Worm (Caenorhabditis elegans) whole organism, L1 larva: ENCODE measurements around the gene nhr-26.

Experiments
- C04F5.9 ChIP-seq: sonication (generic microtip); optimal IDR thresholded peaks from 2 replicates; lab custom pipeline; 2016; ENCODE audit warnings: missing genetic modification characterization, missing compliant biosample characterization
- C34B4.2 ChIP-seq: sonication (generic microtip); optimal IDR thresholded peaks from 2 replicates; lab custom pipeline; 2017; ENCODE audit warnings: mild to moderate bottlenecking, missing genetic modification characterization, missing compliant biosample characterization
- F16B12.6 ChIP-seq: fragments of 150-350 bp; optimal IDR thresholded peaks from 2 replicates; lab custom pipeline; 2014; ENCODE audit warnings: missing biosample characterization, missing genetic modification characterization
- Y116A8C.19 ChIP-seq: sonication (generic microtip); optimal IDR thresholded peaks from 2 replicates; lab custom pipeline; 2016; ENCODE audit warnings: missing compliant biosample characterization, missing genetic modification characterization, borderline replicate concordance
- aha-1 ChIP-seq: fragments of 150-350 bp; optimal IDR thresholded peaks from 2 replicates; lab custom pipeline; 2014; ENCODE audit warnings: missing biosample characterization, missing genetic modification characterization
- aly-2 ChIP-seq: fragments of 150-350 bp; optimal IDR thresholded peaks from 2 replicates; lab custom pipeline; 2014; ENCODE audit warnings: missing biosample characterization, missing genetic modification characterization
- blmp-1 ChIP-seq: fragments of 150-350 bp; optimal IDR thresholded peaks from 2 replicates; lab custom pipeline; 2014; ENCODE audit warnings: missing biosample characterization, missing genetic modification characterization
- ceh-88 ChIP-seq: fragments of 200-800 bp; sonication (Bioruptor generic); IDR thresholded peaks from 2 replicates; pipeline ENCODE4 v1.3.6; 2022; ENCODE audit warnings: missing genetic modification characterization, missing compliant biosample characterization
- ceh-90 ChIP-seq: sonication (generic microtip); optimal IDR thresholded peaks from 2 replicates; lab custom pipeline; 2016; ENCODE audit warnings: missing genetic modification characterization, missing compliant biosample characterization
- efl-1 ChIP-seq, 4 experiments: fragments of 150-350 bp; optimal IDR thresholded peaks in 3 of 4; peaks in 1 of 4; 1 replicate in 1 of 4; 2 replicates in 3 of 4; lab custom pipeline; 2014; ENCODE audit warnings: missing biosample characterization in 2 of 4, missing genetic modification characterization in 2 of 4, missing genetic modification reagents in 2 of 4
- efl-3 ChIP-seq: fragments of 200-800 bp; sonication (Bioruptor generic); optimal IDR thresholded peaks from 2 replicates; lab custom pipeline; 2018; ENCODE audit warnings: mild to moderate bottlenecking, missing genetic modification characterization, missing compliant biosample characterization
- egl-27 ChIP-seq, 2 experiments: fragments of 150-350 bp in 1 of 2; sonication (generic microtip); optimal IDR thresholded peaks; 3 replicates each; lab custom pipeline; 2017 to 2018; ENCODE audit warnings: missing biosample characterization in 2 of 2, missing genetic modification characterization in 2 of 2, missing genetic modification reagents in 2 of 2
- elt-3 ChIP-seq, 6 experiments: fragments of 150-350 bp in 1 of 6; sonication (generic microtip); optimal IDR thresholded peaks; 2 replicates each; lab custom pipeline; 2017 to 2018; ENCODE audit warnings: missing biosample characterization in 6 of 6, missing genetic modification characterization in 6 of 6, inconsistent platforms in 1 of 6
- ets-5 ChIP-seq: fragments of 200-800 bp; sonication (Bioruptor generic); IDR thresholded peaks from 2 replicates; pipeline ENCODE4 v1.3.6; 2022; ENCODE audit warnings: missing genetic modification characterization, missing compliant biosample characterization
- fkh-4 ChIP-seq: sonication (generic microtip); optimal IDR thresholded peaks from 2 replicates; lab custom pipeline; 2016; ENCODE audit warnings: missing compliant biosample characterization, missing genetic modification characterization, borderline replicate concordance
- fkh-8 ChIP-seq: sonication (generic microtip); optimal IDR thresholded peaks from 2 replicates; lab custom pipeline; 2016; ENCODE audit warnings: mild to moderate bottlenecking, missing genetic modification characterization, missing compliant biosample characterization
- fos-1 ChIP-seq: fragments of 150-350 bp; optimal IDR thresholded peaks from 2 replicates; lab custom pipeline; 2014; ENCODE audit warnings: missing biosample characterization, missing genetic modification characterization
- hlh-17 ChIP-seq: fragments of 200-800 bp; sonication (Bioruptor generic); optimal IDR thresholded peaks from 2 replicates; lab custom pipeline; 2018; ENCODE audit warnings: missing genetic modification characterization, mild to moderate bottlenecking, missing compliant biosample characterization, moderate library complexity, borderline replicate concordance
- hlh-4 ChIP-seq: sonication (generic microtip); optimal IDR thresholded peaks from 2 replicates; lab custom pipeline; 2016; ENCODE audit warnings: mild to moderate bottlenecking, missing genetic modification characterization, missing compliant biosample characterization
- hpl-2 ChIP-seq: fragments of 150-350 bp; optimal IDR thresholded peaks from 2 replicates; lab custom pipeline; 2014; ENCODE audit warnings: missing biosample characterization, missing genetic modification reagents, missing genetic modification characterization
- irx-1 ChIP-seq: sonication (generic microtip); optimal IDR thresholded peaks from 2 replicates; lab custom pipeline; 2016; ENCODE audit warnings: missing genetic modification characterization, missing compliant biosample characterization
- isw-1 ChIP-seq: fragments of 200-800 bp; sonication (Bioruptor generic); IDR thresholded peaks from 2 replicates; pipeline ENCODE4 v1.3.6; 2022; ENCODE audit warnings: missing genetic modification characterization, missing compliant biosample characterization
- jun-1 ChIP-seq: fragments of 150-350 bp; optimal IDR thresholded peaks from 2 replicates; lab custom pipeline; 2014; ENCODE audit warnings: missing biosample characterization, missing genetic modification reagents, missing genetic modification characterization
- lin-13 ChIP-seq: fragments of 150-350 bp; optimal IDR thresholded peaks from 2 replicates; lab custom pipeline; 2014; ENCODE audit warnings: missing biosample characterization, missing genetic modification reagents, missing genetic modification characterization
- lin-39 ChIP-seq: fragments of 150-350 bp; optimal IDR thresholded peaks from 2 replicates; lab custom pipeline; 2014; ENCODE audit warnings: missing biosample characterization, missing genetic modification reagents, missing genetic modification characterization
- lir-3 ChIP-seq: sonication (generic microtip); optimal IDR thresholded peaks from 2 replicates; lab custom pipeline; 2016; ENCODE audit warnings: mild to moderate bottlenecking, missing genetic modification characterization, moderate library complexity, missing compliant biosample characterization; ENCODE audit not compliant: poor library complexity
- lsy-2 ChIP-seq, 2 experiments: fragments of 150-350 bp; optimal IDR thresholded peaks; 2 replicates each; lab custom pipeline; 2014; ENCODE audit warnings: missing biosample characterization in 2 of 2, missing genetic modification characterization in 2 of 2
- mab-9 ChIP-seq: fragments of 200-800 bp; sonication (Bioruptor generic); IDR thresholded peaks from 2 replicates; pipeline ENCODE4 v1.3.6; 2022; ENCODE audit warnings: missing genetic modification reagents, missing genetic modification characterization, missing compliant biosample characterization
- mef-2 ChIP-seq: fragments of 150-350 bp; optimal IDR thresholded peaks from 2 replicates; lab custom pipeline; 2014; ENCODE audit warnings: missing biosample characterization, missing genetic modification characterization
- nhr-11 ChIP-seq: fragments of 150-350 bp; optimal IDR thresholded peaks from 2 replicates; lab custom pipeline; 2014; ENCODE audit warnings: missing biosample characterization, missing genetic modification characterization
- nhr-20 ChIP-seq: sonication (generic microtip); optimal IDR thresholded peaks from 2 replicates; lab custom pipeline; 2016; ENCODE audit warnings: mild to moderate bottlenecking, missing genetic modification characterization, missing compliant biosample characterization
- nhr-28 ChIP-seq: fragments of 150-350 bp; optimal IDR thresholded peaks from 2 replicates; lab custom pipeline; 2014; ENCODE audit warnings: missing biosample characterization, missing genetic modification characterization
- nhr-47 ChIP-seq: sonication (generic microtip); optimal IDR thresholded peaks from 2 replicates; lab custom pipeline; 2016; ENCODE audit warnings: mild to moderate bottlenecking, missing genetic modification characterization, moderate library complexity, missing compliant biosample characterization
- nhr-85 ChIP-seq: sonication (generic microtip); peaks from one replicate; lab custom pipeline; 2016; ENCODE audit warnings: missing genetic modification characterization, inconsistent platforms, missing compliant biosample characterization
- nhr-90 ChIP-seq: sonication (generic microtip); optimal IDR thresholded peaks from 2 replicates; lab custom pipeline; 2016; ENCODE audit warnings: mild to moderate bottlenecking, missing genetic modification characterization, missing compliant biosample characterization; ENCODE audit not compliant: poor library complexity
- pqm-1 ChIP-seq: sonication (generic microtip); optimal IDR thresholded peaks from 3 replicates; lab custom pipeline; 2017; ENCODE audit warnings: missing biosample characterization, missing genetic modification characterization
- rnt-1 ChIP-seq: sonication (generic microtip); optimal IDR thresholded peaks from 2 replicates; lab custom pipeline; 2016; ENCODE audit warnings: mild to moderate bottlenecking, missing genetic modification characterization, moderate library complexity, missing compliant biosample characterization
- skn-1 ChIP-seq: fragments of 150-350 bp; optimal IDR thresholded peaks from 2 replicates; lab custom pipeline; 2014; ENCODE audit warnings: missing biosample characterization, missing genetic modification characterization
- snpc-4 ChIP-seq: fragments of 150-350 bp; optimal IDR thresholded peaks from 2 replicates; lab custom pipeline; 2014; ENCODE audit warnings: missing biosample characterization, missing genetic modification characterization
- sox-4 ChIP-seq: sonication (generic microtip); optimal IDR thresholded peaks from 2 replicates; lab custom pipeline; 2016; ENCODE audit warnings: missing genetic modification characterization, missing compliant biosample characterization
- sptf-1 ChIP-seq: fragments of 150-350 bp; optimal IDR thresholded peaks from 2 replicates; lab custom pipeline; 2014; ENCODE audit warnings: missing biosample characterization, missing genetic modification characterization
- swsn-7 ChIP-seq: sonication (generic microtip); optimal IDR thresholded peaks from 2 replicates; lab custom pipeline; 2016; ENCODE audit warnings: missing genetic modification characterization, missing compliant biosample characterization
- tbx-2 ChIP-seq: sonication (generic microtip); optimal IDR thresholded peaks from 2 replicates; lab custom pipeline; 2016; ENCODE audit warnings: missing genetic modification characterization, missing compliant biosample characterization
- unc-130 ChIP-seq: fragments of 150-350 bp; optimal IDR thresholded peaks from 2 replicates; lab custom pipeline; 2017; ENCODE audit warnings: missing biosample characterization, missing genetic modification characterization, inconsistent platforms
- unc-30 ChIP-seq: sonication (generic microtip); optimal IDR thresholded peaks from 2 replicates; lab custom pipeline; 2017; ENCODE audit warnings: missing biosample characterization, missing genetic modification characterization
- unc-62 ChIP-seq: fragments of 150-350 bp; optimal IDR thresholded peaks from 2 replicates; lab custom pipeline; 2014; ENCODE audit warnings: missing biosample characterization, missing genetic modification reagents, missing genetic modification characterization
- vab-15 ChIP-seq: sonication (generic microtip); optimal IDR thresholded peaks from 2 replicates; lab custom pipeline; 2017; ENCODE audit warnings: missing genotype, mild to moderate bottlenecking, missing genetic modification characterization, missing compliant biosample characterization
- xbp-1 ChIP-seq: sonication (generic microtip); optimal IDR thresholded peaks from 2 replicates; lab custom pipeline; 2016; ENCODE audit warnings: missing genetic modification characterization, missing compliant biosample characterization
- zag-1 ChIP-seq: fragments of 150-350 bp; optimal IDR thresholded peaks from 2 replicates; lab custom pipeline; 2014; ENCODE audit warnings: missing biosample characterization, missing genetic modification characterization
- ztf-11 ChIP-seq, 2 experiments: sonication (generic microtip); optimal IDR thresholded peaks; 2 replicates each; lab custom pipeline; 2016 to 2017; ENCODE audit warnings: missing genetic modification characterization in 2 of 2, missing biosample characterization in 1 of 2, missing compliant biosample characterization in 1 of 2

nhr-26 gene

DNA sequence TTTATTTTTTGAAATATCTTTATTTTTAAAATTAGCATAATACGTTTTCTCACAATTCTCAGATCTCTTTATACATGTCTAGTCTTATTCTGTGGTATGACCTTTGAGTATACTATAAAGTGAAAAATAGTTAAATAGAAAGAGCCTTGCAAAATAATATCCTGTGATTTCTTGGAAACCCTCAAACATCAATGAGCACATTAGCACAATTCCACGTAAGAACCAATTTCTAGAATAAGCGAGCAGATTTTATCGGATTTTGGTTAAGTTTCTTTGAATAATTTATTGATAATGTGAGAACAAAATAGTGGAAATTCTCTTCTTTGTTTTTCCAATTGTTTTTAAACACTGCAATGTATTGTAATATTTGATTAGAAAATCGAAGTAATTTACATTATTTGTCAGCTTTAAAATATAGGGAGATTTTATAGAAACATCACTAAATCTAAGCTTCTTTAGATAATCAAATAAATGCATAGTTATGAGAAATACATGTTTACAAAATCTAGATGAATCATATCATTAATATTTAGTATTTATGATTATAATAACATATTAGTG lies 31.2 kb downstream of the nhr-26 start (continued):
- no peak for TF ChIP-seq lin-39 (tag; lab: Kevin White, UChicago)
- TF ChIP-seq hlh-4 (tag; lab: Kevin White, UChicago), result peak; percentile 76
- no peak for TF ChIP-seq snpc-4 (tag; lab: Kevin White, UChicago)
- TF ChIP-seq unc-130 (tag; lab: Kevin White, UChicago), result no peak
- TF ChIP-seq zag-1 (tag; lab: Kevin White, UChicago), result no peak
- no peak for TF ChIP-seq lir-3
- no peak for TF ChIP-seq fos-1 (tag; lab: Kevin White, UChicago)
- TF ChIP-seq mab-9 (GFP tag; lab: Robert Waterston, UW), result no peak
- peak; percentile 15 for TF ChIP-seq xbp-1
- TF ChIP-seq ets-5 (GFP tag; lab: Robert Waterston, UW), result no peak
- no peak for TF ChIP-seq efl-1 (optimal IDR thresholded peaks at IDR 0.05; lab: Kevin White, UChicago)
- TF ChIP-seq efl-1 (GFP tag; optimal IDR thresholded peaks at IDR 0.05 in 1 of 2; lab: Kevin White, UChicago), result no peak
- TF ChIP-seq ztf-11 (tag; optimal IDR thresholded peaks at IDR 0.05; lab: Kevin White, UChicago), result no peak
- TF ChIP-seq unc-62 (GFP tag; lab: Kevin White, UChicago), result no peak
- no peak for TF ChIP-seq ceh-90
- no peak for TF ChIP-seq rnt-1 (tag; lab: Kevin White, UChicago)
- TF ChIP-seq aly-2 (tag; lab: Kevin White, UChicago), result no peak
- peak; percentile 46 for TF ChIP-seq sox-4 (tag; lab: Kevin White, UChicago)
- no peak for TF ChIP-seq lin-13 (GFP tag; lab: Kevin White, UChicago)
- TF ChIP-seq C34B4.2, result no peak
- TF ChIP-seq swsn-7 (tag; lab: Kevin White, UChicago), result peak; percentile 68
- TF ChIP-seq nhr-90 (tag; lab: Kevin White, UChicago), result no peak
- no peak for TF ChIP-seq tbx-2
- no peak for TF ChIP-seq isw-1 (GFP tag; lab: Robert Waterston, UW)
- TF ChIP-seq nhr-11, result peak; percentile 43
- TF ChIP-seq lsy-2 (tag; optimal IDR thresholded peaks at IDR 0.05; lab: Kevin White, UChicago), result peak in 1 of 2 experiments; percentile 53

DNA sequence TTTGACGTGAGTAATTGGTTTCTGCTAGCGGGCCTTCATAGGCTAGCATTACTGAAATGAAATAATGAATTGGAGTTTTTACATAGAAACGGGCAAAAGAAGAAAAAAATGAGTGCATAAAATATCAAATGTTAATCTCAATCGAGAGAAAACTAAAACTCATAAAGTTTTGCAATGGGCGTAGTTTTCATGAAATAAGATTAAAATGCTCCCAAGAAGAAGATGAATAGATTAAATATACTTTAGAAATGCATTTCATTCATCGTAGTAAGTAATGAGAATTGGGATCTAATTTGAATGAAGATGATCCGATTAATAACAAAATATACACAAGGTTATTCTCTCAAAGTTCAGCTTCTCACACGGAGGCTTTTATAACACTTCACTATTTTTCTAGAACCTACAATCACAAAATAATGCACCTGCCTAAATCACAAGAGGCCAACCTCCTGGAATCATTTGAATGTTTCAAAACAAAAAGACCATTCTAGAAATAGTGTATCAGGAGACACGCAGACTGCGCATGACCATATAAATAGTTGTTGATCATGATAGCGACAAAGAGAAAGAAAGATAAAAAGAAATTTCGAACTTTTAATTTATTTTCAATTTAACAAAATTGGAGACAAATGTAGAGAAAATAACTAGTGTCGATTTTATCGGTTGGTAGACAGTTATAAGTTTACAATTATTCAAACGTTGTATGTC lies 32.3 kb downstream of the nhr-26 start, which contains the start of gene nhr-17:
TSS of gene nhr-17 (minus strand) at position 51 of the 708 bp plus-strand sequence.
- TF ChIP-seq skn-1 (tag; lab: Kevin White, UChicago) (peak; percentile 58), fkh-4 (tag; lab: Kevin White, UChicago) (no peak), nhr-47 (tag; lab: Kevin White, UChicago) (peak; percentile 29), irx-1 (tag; lab: Kevin White, UChicago) (no peak), isw-1 (GFP tag; lab: Robert Waterston, UW) (no peak), sptf-1 (tag; lab: Kevin White, UChicago) (no peak), ets-5 (GFP tag; lab: Robert Waterston, UW) (no peak), unc-30 (tag; lab: Kevin White, UChicago) (no peak), tbx-2 (no peak), C04F5.9 (tag; lab: Kevin White, UChicago) (no peak), efl-3 (GFP tag; lab: Kevin White, UChicago) (no peak), unc-62 (GFP tag; lab: Kevin White, UChicago) (no peak), pqm-1 (tag; lab: Kevin White, UChicago) (no peak), snpc-4 (tag; lab: Kevin White, UChicago) (no peak), mef-2 (tag; lab: Kevin White, UChicago) (no peak), sox-4 (tag; lab: Kevin White, UChicago) (no peak), nhr-28 (tag; lab: Kevin White, UChicago) (no peak), fkh-8 (peak; percentile 69), Y116A8C.19 (tag; lab: Kevin White, UChicago) (no peak), ceh-88 (GFP tag; lab: Robert Waterston, UW) (no peak), egl-27 (tag; optimal IDR thresholded peaks at IDR 0.05; lab: Kevin White, UChicago) (no peak), nhr-20 (tag; lab: Kevin White, UChicago) (peak; percentile 82), aha-1 (tag; lab: Kevin White, UChicago) (no peak), lin-39 (tag; lab: Kevin White, UChicago) (no peak), vab-15 (tag; lab: Kevin White, UChicago) (no peak), hpl-2 (no peak), blmp-1 (tag; lab: Kevin White, UChicago) (peak; percentile 41), F16B12.6 (tag; lab: Kevin White, UChicago) (no peak), elt-3 (tag; optimal IDR thresholded peaks at IDR 0.05; lab: Kevin White, UChicago) (peak in 2 of 6 experiments; percentile 57 to 80), nhr-85 (peak; percentile 76), jun-1 (tag; lab: Kevin White, UChicago) (no peak), nhr-90 (tag; lab: Kevin White, UChicago) (peak; percentile 41), hlh-17 (no peak)
